Fruit fly (Drosophila melanogaster): ENCODE data around the gene CG46462.

Gene CG46462

dm6 chr3L:19929051-19929718 is 2.3 kb upstream of the CG46462 start (continued):
- no peak for TF ChIP-seq N (GFP tag; optimal IDR thresholded peaks at IDR 0.05)
- no peak for TF ChIP-seq dsf (GFP tag; optimal IDR thresholded peaks at IDR 0.05; ENCODE audit: borderline replicate concordance)
- TF ChIP-seq Hnf4 (GFP tag; optimal IDR thresholded peaks at IDR 0.05): no peak

dm6 chr3L:19929719-19930334 is 1.7 kb upstream of the CG46462 start:
- TF ChIP-seq Dif (GFP tag; optimal IDR thresholded peaks at IDR 0.05; ENCODE audit: partially characterized antibody) (peak; percentile 31), Hnf4 (GFP tag; optimal IDR thresholded peaks at IDR 0.05) (no peak), ey (GFP tag; optimal IDR thresholded peaks at IDR 0.05) (no peak), jim (GFP tag; optimal IDR thresholded peaks at IDR 0.05) (peak; percentile 95), fru (GFP tag; optimal IDR thresholded peaks at IDR 0.05) (peak; percentile 46), foxo (GFP tag; optimal IDR thresholded peaks at IDR 0.05) (peak in 1 of 2 experiments; percentile 0), h (GFP tag; optimal IDR thresholded peaks at IDR 0.05) (peak; percentile 50), sage (GFP tag; optimal IDR thresholded peaks at IDR 0.05) (no peak), CrebA (GFP tag; optimal IDR thresholded peaks at IDR 0.05; ENCODE audit: borderline replicate concordance) (no peak)

- no peak for TF ChIP-seq tai (GFP tag; optimal IDR thresholded peaks at IDR 0.05)
- TF ChIP-seq h (GFP tag; optimal IDR thresholded peaks at IDR 0.05): peak; percentile 32
- no peak for TF ChIP-seq usp (GFP tag; optimal IDR thresholded peaks at IDR 0.05)
- no peak for TF ChIP-seq CrebA (GFP tag; optimal IDR thresholded peaks at IDR 0.05; ENCODE audit: borderline replicate concordance)
- TF ChIP-seq foxo (GFP tag; optimal IDR thresholded peaks at IDR 0.05): peak in 1 of 2 experiments; percentile 28
- TF ChIP-seq lola (GFP tag; optimal IDR thresholded peaks at IDR 0.05): no peak
- TF ChIP-seq Hr78 (GFP tag; optimal IDR thresholded peaks at IDR 0.05): no peak
- TF ChIP-seq brk (GFP tag; optimal IDR thresholded peaks at IDR 0.05): no peak
- TF ChIP-seq pan (optimal IDR thresholded peaks at IDR 0.05): no peak
- no peak for TF ChIP-seq sage (GFP tag; optimal IDR thresholded peaks at IDR 0.05)
- no peak for TF ChIP-seq Dif (GFP tag; optimal IDR thresholded peaks at IDR 0.05; ENCODE audit: partially characterized antibody)
- TF ChIP-seq woc (GFP tag; optimal IDR thresholded peaks at IDR 0.05): no peak
- no peak for TF ChIP-seq N (GFP tag; optimal IDR thresholded peaks at IDR 0.05)
- TF ChIP-seq Vsx2 (GFP tag; optimal IDR thresholded peaks at IDR 0.05; ENCODE audit: partially characterized antibody): no peak
- TF ChIP-seq Jra (GFP tag; optimal IDR thresholded peaks at IDR 0.05): peak; percentile 46
- peak; percentile 13 for TF ChIP-seq br (GFP tag; optimal IDR thresholded peaks at IDR 0.05)
- TF ChIP-seq psq (GFP tag; optimal IDR thresholded peaks at IDR 0.05): no peak
- peak; percentile 83 for TF ChIP-seq Hr83 (GFP tag; optimal IDR thresholded peaks at IDR 0.05; ENCODE audit: poor library complexity, severe bottlenecking)
- no peak for TF ChIP-seq Dfd (GFP tag; optimal IDR thresholded peaks at IDR 0.05)
- TF ChIP-seq GATAd (GFP tag; optimal IDR thresholded peaks at IDR 0.05): no peak
- TF ChIP-seq sv (GFP tag; optimal IDR thresholded peaks at IDR 0.05): no peak
- TF ChIP-seq dsf (GFP tag; optimal IDR thresholded peaks at IDR 0.05; ENCODE audit: borderline replicate concordance): no peak
- TF ChIP-seq Hnf4 (GFP tag; optimal IDR thresholded peaks at IDR 0.05): peak; percentile 61
- TF ChIP-seq CG9705 (GFP tag; optimal IDR thresholded peaks at IDR 0.05): no peak
- TF ChIP-seq Abd-B (GFP tag; optimal IDR thresholded peaks at IDR 0.05): no peak
- TF ChIP-seq fru (GFP tag; optimal IDR thresholded peaks at IDR 0.05): peak; percentile 5
- no peak for TF ChIP-seq CG32264 (GFP tag; optimal IDR thresholded peaks at IDR 0.05)
- peak; percentile 38 for TF ChIP-seq rgr (GFP tag; optimal IDR thresholded peaks at IDR 0.05)
- TF ChIP-seq HLH106 (tag; optimal IDR thresholded peaks at IDR 0.05): no peak
- no peak for TF ChIP-seq jim (GFP tag; optimal IDR thresholded peaks at IDR 0.05)
- peak; percentile 51 for TF ChIP-seq OdsH (GFP tag; optimal IDR thresholded peaks at IDR 0.05)
These were observed 1.4 kb downstream of the CG46462 start for dm6 chr3L:19932917-19933316.

dm6 chr3L:19939024-19939423 is 7.5 kb downstream of the CG46462 start, which contains the start of gene Ac76E:
Gene Ac76E (plus strand): TSS chr3L:19939287.
- TF ChIP-seq Hr83 (GFP tag; optimal IDR thresholded peaks at IDR 0.05; ENCODE audit: poor library complexity, severe bottlenecking): peak; percentile 11
- TF ChIP-seq h (GFP tag; optimal IDR thresholded peaks at IDR 0.05): peak; percentile 0
- peak; percentile 51 for TF ChIP-seq Myc (optimal IDR thresholded peaks at IDR 0.05)
- TF ChIP-seq pan (optimal IDR thresholded peaks at IDR 0.05): no peak
- peak; percentile 38 for TF ChIP-seq Dif (GFP tag; optimal IDR thresholded peaks at IDR 0.05; ENCODE audit: partially characterized antibody)
- no peak for TF ChIP-seq GATAd (GFP tag; optimal IDR thresholded peaks at IDR 0.05)
